Worm (Caenorhabditis elegans) whole organism, L2 larva: Measurements from ENCODE around the gene F36D3.1.
"Not testable (repeated sequence)": the region's sequence is repeated elsewhere in the genome, so short reads cannot be mapped to it uniquely, and the experiment has no call there.

Experiments
- C34F6.9 ChIP-seq: fragments of 150-350 bp; optimal IDR thresholded peaks from 2 replicates; lab custom pipeline; 2014; ENCODE audit warnings: missing biosample characterization, missing genetic modification characterization
- F13H6.1 ChIP-seq: sonication (generic microtip); optimal IDR thresholded peaks from 2 replicates; lab custom pipeline; 2016; ENCODE audit warnings: missing genetic modification characterization, missing compliant biosample characterization
- R02D3.7 ChIP-seq: fragments of 150-350 bp; optimal IDR thresholded peaks from 2 replicates; lab custom pipeline; 2014; ENCODE audit warnings: missing biosample characterization, missing genetic modification characterization
- Y55F3AM.14 ChIP-seq: fragments of 200-800 bp; sonication (Bioruptor generic); optimal IDR thresholded peaks from 2 replicates; lab custom pipeline; 2018; ENCODE audit warnings: mild to moderate bottlenecking, missing genetic modification characterization, missing compliant biosample characterization
- ZK546.5 ChIP-seq: sonication (generic microtip); optimal IDR thresholded peaks from 2 replicates; lab custom pipeline; 2017; ENCODE audit warnings: missing biosample characterization, missing genetic modification characterization
- alr-1 ChIP-seq: fragments of 150-350 bp; optimal IDR thresholded peaks from 2 replicates; lab custom pipeline; 2014; ENCODE audit warnings: missing biosample characterization, missing genetic modification characterization
- aly-2 ChIP-seq: fragments of 150-350 bp; optimal IDR thresholded peaks from 2 replicates; lab custom pipeline; 2014; ENCODE audit warnings: missing biosample characterization, missing genetic modification characterization
- ceh-16 ChIP-seq: fragments of 150-350 bp; optimal IDR thresholded peaks from 2 replicates; lab custom pipeline; 2014; ENCODE audit warnings: missing biosample characterization, missing genetic modification characterization
- crh-2 ChIP-seq: sonication (generic microtip); optimal IDR thresholded peaks from 2 replicates; lab custom pipeline; 2017; ENCODE audit warnings: missing biosample characterization, missing genetic modification characterization
- dmd-4 ChIP-seq: sonication (generic microtip); optimal IDR thresholded peaks from 2 replicates; lab custom pipeline; 2017; ENCODE audit warnings: missing biosample characterization, missing genetic modification characterization
- egl-27 ChIP-seq: sonication (generic microtip); optimal IDR thresholded peaks from 3 replicates; lab custom pipeline; 2017; ENCODE audit warnings: missing biosample characterization, missing genetic modification reagents, missing genetic modification characterization
- elt-3 ChIP-seq: sonication (generic microtip); optimal IDR thresholded peaks from 2 replicates; lab custom pipeline; 2017; ENCODE audit warnings: missing biosample characterization, missing genetic modification characterization
- fos-1 ChIP-seq: fragments of 150-350 bp; optimal IDR thresholded peaks from 2 replicates; lab custom pipeline; 2014; ENCODE audit warnings: missing biosample characterization, missing genetic modification characterization
- gmeb-1 ChIP-seq: fragments of 150-350 bp; optimal IDR thresholded peaks from 2 replicates; lab custom pipeline; 2014; ENCODE audit warnings: missing biosample characterization, missing genetic modification characterization
- lin-11 ChIP-seq: fragments of 150-350 bp; sonication (generic microtip); optimal IDR thresholded peaks from 2 replicates; lab custom pipeline; 2014; ENCODE audit warnings: missing biosample characterization, missing genetic modification characterization, inconsistent platforms, mixed read lengths
- lin-13 ChIP-seq: fragments of 150-350 bp; optimal IDR thresholded peaks from 2 replicates; lab custom pipeline; 2014; ENCODE audit warnings: missing biosample characterization, missing genetic modification reagents, missing genetic modification characterization
- lin-39 ChIP-seq: fragments of 150-350 bp; optimal IDR thresholded peaks from 2 replicates; lab custom pipeline; 2014; ENCODE audit warnings: missing biosample characterization, missing genetic modification reagents, missing genetic modification characterization
- lsy-2 ChIP-seq, 2 experiments: fragments of 150-350 bp in 1 of 2; sonication (generic microtip) in 1 of 2; optimal IDR thresholded peaks; 2 replicates each; lab custom pipeline; 2014 to 2017; ENCODE audit warnings: missing biosample characterization in 2 of 2, missing genetic modification characterization in 2 of 2
- mdl-1 ChIP-seq, 2 experiments: fragments of 150-350 bp in 1 of 2; sonication (generic microtip) in 1 of 2; optimal IDR thresholded peaks; 2 replicates each; lab custom pipeline; 2017; ENCODE audit warnings: missing biosample characterization in 2 of 2, missing genetic modification characterization in 2 of 2
- nhr-10 ChIP-seq: sonication (generic microtip); optimal IDR thresholded peaks from 2 replicates; lab custom pipeline; 2017; ENCODE audit warnings: missing biosample characterization, missing genetic modification characterization
- nhr-11 ChIP-seq: fragments of 150-350 bp; optimal IDR thresholded peaks from 2 replicates; lab custom pipeline; 2014; ENCODE audit warnings: missing biosample characterization, missing genetic modification characterization
- nhr-12 ChIP-seq: fragments of 150-350 bp; optimal IDR thresholded peaks from 2 replicates; lab custom pipeline; 2014; ENCODE audit warnings: missing biosample characterization, missing genetic modification characterization
- nhr-129 ChIP-seq: fragments of 150-350 bp; optimal IDR thresholded peaks from 2 replicates; lab custom pipeline; 2014; ENCODE audit warnings: missing biosample characterization, missing genetic modification characterization
- nhr-21 ChIP-seq: fragments of 150-350 bp; optimal IDR thresholded peaks from 2 replicates; lab custom pipeline; 2014; ENCODE audit warnings: missing biosample characterization, missing genetic modification characterization
- nhr-23 ChIP-seq: fragments of 150-350 bp; optimal IDR thresholded peaks from 2 replicates; lab custom pipeline; 2014; ENCODE audit warnings: missing biosample characterization, missing genetic modification reagents, missing genetic modification characterization
- nhr-25 ChIP-seq: fragments of 150-350 bp; sonication (generic microtip); optimal IDR thresholded peaks from 3 replicates; lab custom pipeline; 2014; ENCODE audit warnings: missing biosample characterization, missing genetic modification characterization
- nhr-6 ChIP-seq: fragments of 150-350 bp; optimal IDR thresholded peaks from 2 replicates; lab custom pipeline; 2014; ENCODE audit warnings: missing biosample characterization, missing genetic modification characterization
- nhr-77 ChIP-seq: fragments of 150-350 bp; optimal IDR thresholded peaks from 2 replicates; lab custom pipeline; 2014; ENCODE audit warnings: missing biosample characterization, missing genetic modification characterization
- sma-3 ChIP-seq: sonication (generic microtip); optimal IDR thresholded peaks from 2 replicates; lab custom pipeline; 2016; ENCODE audit warnings: missing genetic modification reagents, missing genetic modification characterization, missing compliant biosample characterization
- sma-9 ChIP-seq, 2 experiments: fragments of 150-350 bp in 1 of 2; sonication (generic microtip) in 1 of 2; optimal IDR thresholded peaks; 2 replicates each; lab custom pipeline; 2014 to 2016; ENCODE audit warnings: missing genetic modification characterization in 2 of 2, mild to moderate bottlenecking in 1 of 2, missing biosample characterization in 1 of 2, missing compliant biosample characterization in 1 of 2, missing genetic modification reagents in 1 of 2, moderate library complexity in 1 of 2
- unc-39 ChIP-seq: fragments of 150-350 bp; optimal IDR thresholded peaks from 2 replicates; lab custom pipeline; 2014; ENCODE audit warnings: missing biosample characterization, missing genetic modification characterization
- unc-62 ChIP-seq: fragments of 150-350 bp; optimal IDR thresholded peaks from 2 replicates; lab custom pipeline; 2014; ENCODE audit warnings: missing biosample characterization, missing genetic modification reagents, missing genetic modification characterization
- zag-1 ChIP-seq: fragments of 150-350 bp; optimal IDR thresholded peaks from 2 replicates; lab custom pipeline; 2014; ENCODE audit warnings: missing biosample characterization, missing genetic modification characterization
- ztf-1 ChIP-seq: fragments of 200-800 bp; sonication (Bioruptor generic); conservative IDR thresholded peaks from 2 replicates; pipeline ENCODE4 v1.3.6; 2022; ENCODE audit warnings: missing genetic modification characterization, missing compliant biosample characterization

Gene F36D3.1

ce11 chrV:16505828-16506227, 6.7 kb downstream of the F36D3.1 start, which contains the start of gene nhr-54:
Gene nhr-54 (minus strand): TSS chrV:16505928.
- TF ChIP-seq elt-3 (tag; lab: Kevin White, UChicago): no peak
- TF ChIP-seq lsy-2 (tag; optimal IDR thresholded peaks at IDR 0.05; lab: Kevin White, UChicago): no peak
- no peak for TF ChIP-seq R02D3.7 (tag; lab: Kevin White, UChicago)
- no peak for TF ChIP-seq ZK546.5 (tag; lab: Kevin White, UChicago)
- TF ChIP-seq F13H6.1: no peak
- TF ChIP-seq nhr-10 (tag; lab: Kevin White, UChicago): no peak
- no peak for TF ChIP-seq ceh-16 (tag; lab: Kevin White, UChicago)

ce11 chrV:16506650-16507049, 7.5 kb downstream of the F36D3.1 start:
- TF ChIP-seq lin-13 (GFP tag; lab: Kevin White, UChicago): no peak
- TF ChIP-seq C34F6.9 (tag; lab: Kevin White, UChicago): no peak
- no peak for TF ChIP-seq zag-1 (tag; lab: Kevin White, UChicago)
- peak; percentile 25 for TF ChIP-seq sma-9 (GFP tag; optimal IDR thresholded peaks at IDR 0.05; lab: Kevin White, UChicago)
- TF ChIP-seq sma-9 (tag; optimal IDR thresholded peaks at IDR 0.05; lab: Kevin White, UChicago): no peak
- TF ChIP-seq nhr-23: no peak
- no peak for TF ChIP-seq nhr-12 (tag; lab: Kevin White, UChicago)
- TF ChIP-seq ztf-1: no peak

ce11 chrV:16508667-16509066, 9.5 kb downstream of the F36D3.1 start, which contains the start of gene srr-3:
Gene srr-3 (minus strand): TSS chrV:16508767.
- TF ChIP-seq fos-1 (tag; lab: Kevin White, UChicago) (peak; percentile 25), lin-39 (no peak), mdl-1 (tag; optimal IDR thresholded peaks at IDR 0.05; lab: Kevin White, UChicago) (no peak), alr-1 (tag; lab: Kevin White, UChicago) (no peak), elt-3 (tag; lab: Kevin White, UChicago) (no peak), egl-27 (tag; lab: Kevin White, UChicago) (no peak), nhr-6 (no peak), sma-9 (GFP tag; optimal IDR thresholded peaks at IDR 0.05; lab: Kevin White, UChicago) (no peak), sma-9 (tag; optimal IDR thresholded peaks at IDR 0.05; lab: Kevin White, UChicago) (no peak)

- TF ChIP-seq lin-11, gmeb-1, ceh-16 (tag; lab: Kevin White, UChicago): not testable (repeated sequence)
These were observed 16.0 kb downstream of the F36D3.1 start, which contains the start of gene F36D3.5 for ce11 chrV:16515140-16515539. Gene F36D3.5 (minus strand): TSS chrV:16515240.

ce11 chrV:16517619-16518018, 18.5 kb downstream of the F36D3.1 start, which contains the start of gene F36D3.4:
Gene F36D3.4 (minus strand): TSS chrV:16517719.
- TF ChIP-seq nhr-11 (tag; lab: Kevin White, UChicago) (no peak), egl-27 (tag; lab: Kevin White, UChicago) (no peak), fos-1 (tag; lab: Kevin White, UChicago) (no peak), aly-2 (tag; lab: Kevin White, UChicago) (no peak), unc-62 (GFP tag; lab: Kevin White, UChicago) (no peak), lsy-2 (tag; optimal IDR thresholded peaks at IDR 0.05; lab: Kevin White, UChicago) (no peak), Y55F3AM.14 (GFP tag; lab: Kevin White, UChicago) (no peak), crh-2 (tag; lab: Kevin White, UChicago) (no peak), nhr-129 (tag; lab: Kevin White, UChicago) (no peak), unc-39 (tag; lab: Kevin White, UChicago) (no peak), nhr-25 (tag; lab: Kevin White, UChicago) (no peak), lin-39 (no peak), F13H6.1 (no peak), nhr-21 (tag; lab: Kevin White, UChicago) (no peak), ceh-16 (tag; lab: Kevin White, UChicago) (no peak), nhr-10 (tag; lab: Kevin White, UChicago) (no peak)

ce11 chrV:16522242-16522641, 23.1 kb downstream of the F36D3.1 start, which contains the start of gene srw-34:
Gene srw-34 (minus strand): TSS chrV:16522342.
- TF ChIP-seq mdl-1 (tag; optimal IDR thresholded peaks at IDR 0.05; lab: Kevin White, UChicago): no peak
- TF ChIP-seq F13H6.1: no peak
- no peak for TF ChIP-seq egl-27 (tag; lab: Kevin White, UChicago)
- no peak for TF ChIP-seq C34F6.9 (tag; lab: Kevin White, UChicago)
- TF ChIP-seq lsy-2 (tag; optimal IDR thresholded peaks at IDR 0.05; lab: Kevin White, UChicago): no peak
- TF ChIP-seq nhr-77 (tag; lab: Kevin White, UChicago): no peak
- no peak for TF ChIP-seq sma-9 (GFP tag; optimal IDR thresholded peaks at IDR 0.05; lab: Kevin White, UChicago)
- TF ChIP-seq sma-9 (tag; optimal IDR thresholded peaks at IDR 0.05; lab: Kevin White, UChicago): no peak
- TF ChIP-seq nhr-21 (tag; lab: Kevin White, UChicago): no peak
- TF ChIP-seq nhr-129 (tag; lab: Kevin White, UChicago): no peak
- TF ChIP-seq lin-39: no peak
- no peak for TF ChIP-seq alr-1 (tag; lab: Kevin White, UChicago)
- no peak for TF ChIP-seq nhr-25 (tag; lab: Kevin White, UChicago)
- no peak for TF ChIP-seq sma-3
- no peak for TF ChIP-seq nhr-12 (tag; lab: Kevin White, UChicago)
- no peak for TF ChIP-seq dmd-4 (tag; lab: Kevin White, UChicago)
- TF ChIP-seq, all 48 proteins: peak for 0
